Fruit fly (Drosophila melanogaster): ENCODE data around the gene MICU1.

The MICU1 gene

dm6 chr2L:7188530-7188996 lies 6.5 kb downstream of the MICU1 start (continued):
- peak; percentile 98 for TF ChIP-seq B-H2 (GFP tag; optimal IDR thresholded peaks at IDR 0.05)
- TF ChIP-seq z (GFP tag; IDR thresholded peaks at IDR 0.05) = peak; percentile 70; the same call in 2 of the 3 replicates
- peak; percentile 88 for TF ChIP-seq Nf-YB (GFP tag; optimal IDR thresholded peaks at IDR 0.05)
- TF ChIP-seq Ets97D (GFP tag; optimal IDR thresholded peaks at IDR 0.05) = peak; percentile 88
- peak; percentile 99 for TF ChIP-seq Xbp1 (GFP tag; optimal IDR thresholded peaks at IDR 0.05)
- peak; percentile 98 for TF ChIP-seq mam (GFP tag; optimal IDR thresholded peaks at IDR 0.05)
- peak; percentile 94 for TF ChIP-seq Pdp1 (GFP tag; optimal IDR thresholded peaks at IDR 0.05)
- no peak; the same call in 2 of the 3 replicates for TF ChIP-seq knrl (GFP tag; IDR thresholded peaks at IDR 0.05; ENCODE audit: partially characterized antibody)
- peak; percentile 96 for TF ChIP-seq NC2β (GFP tag; optimal IDR thresholded peaks at IDR 0.05)
- peak; percentile 98 for TF ChIP-seq CG32532 (GFP tag; IDR thresholded peaks at IDR 0.05)
- TF ChIP-seq Drgx (GFP tag; IDR thresholded peaks at IDR 0.05) = peak; percentile 100
- TF ChIP-seq CG11247 (GFP tag; IDR thresholded peaks at IDR 0.05) = peak; percentile 97
- TF ChIP-seq esg (GFP tag; conservative IDR thresholded peaks at IDR 0.05) = peak; percentile 98
- peak; percentile 96 for TF ChIP-seq Fer2 (tag; optimal IDR thresholded peaks at IDR 0.05)
- peak; percentile 91 for TF ChIP-seq CG8359 (GFP tag; optimal IDR thresholded peaks at IDR 0.05; ENCODE audit: borderline replicate concordance)
- TF ChIP-seq CG16813 (GFP tag; IDR thresholded peaks at IDR 0.05; ENCODE audit: partially characterized antibody) = no peak
- TF ChIP-seq Scr (GFP tag; IDR thresholded peaks at IDR 0.05; ENCODE audit: partially characterized antibody) = no peak; the same call in 1 of the 2 replicates
- peak; percentile 97 for TF ChIP-seq grau (tag; optimal IDR thresholded peaks at IDR 0.05)
- no peak for TF ChIP-seq br (optimal IDR thresholded peaks at IDR 0.05)
- no peak for TF ChIP-seq Hr39 (optimal IDR thresholded peaks at IDR 0.05)
- peak; percentile 94 for TF ChIP-seq sd (tag; optimal IDR thresholded peaks at IDR 0.05)
- peak; percentile 97 for TF ChIP-seq CG5953 (GFP tag; IDR thresholded peaks at IDR 0.05)
- peak; percentile 95 for TF ChIP-seq Side (GFP tag; optimal IDR thresholded peaks at IDR 0.05)
- TF ChIP-seq sisA (GFP tag; IDR thresholded peaks at IDR 0.05) = peak; percentile 98
- TF ChIP-seq odd (GFP tag; optimal IDR thresholded peaks at IDR 0.05) = peak; percentile 97
- TF ChIP-seq sqz (GFP tag; optimal IDR thresholded peaks at IDR 0.05) = peak; percentile 95
- peak; percentile 96 for TF ChIP-seq CG17568 (GFP tag; optimal IDR thresholded peaks at IDR 0.05)
- TF ChIP-seq Antp (GFP tag; optimal IDR thresholded peaks at IDR 0.05) = peak; percentile 90
- TF ChIP-seq lmd (GFP tag; IDR thresholded peaks at IDR 0.05) = peak; percentile 99
- peak; percentile 87 for TF ChIP-seq pros (GFP tag; optimal IDR thresholded peaks at IDR 0.05)
- peak; percentile 91 for TF ChIP-seq Spps (tag; optimal IDR thresholded peaks at IDR 0.05)
- TF ChIP-seq CG6272 (GFP tag; IDR thresholded peaks at IDR 0.05) = peak; percentile 98
- peak; percentile 95 for TF ChIP-seq GATAe (GFP tag; conservative IDR thresholded peaks at IDR 0.05)
- TF ChIP-seq CG18476 (GFP tag; optimal IDR thresholded peaks at IDR 0.05) = peak; percentile 96
- TF ChIP-seq pita (GFP tag; optimal IDR thresholded peaks at IDR 0.05) = no peak
- peak; percentile 96 for TF ChIP-seq Ada2b (GFP tag; IDR thresholded peaks at IDR 0.05)
- peak; percentile 72 for TF ChIP-seq sima (GFP tag; optimal IDR thresholded peaks at IDR 0.05)
- peak; percentile 42; the same call in 1 of the 2 replicates for TF ChIP-seq Dref (GFP tag; IDR thresholded peaks at IDR 0.05)
- TF ChIP-seq CkIIα-i1 (GFP tag; IDR thresholded peaks at IDR 0.05) = peak; percentile 74
- TF ChIP-seq Hmr (GFP tag; optimal IDR thresholded peaks at IDR 0.05) = peak; percentile 99
- peak; percentile 96 for TF ChIP-seq CG30431 (GFP tag; optimal IDR thresholded peaks at IDR 0.05)
- TF ChIP-seq HLH3B (GFP tag; IDR thresholded peaks at IDR 0.05) = peak; percentile 99
- peak; percentile 78 for TF ChIP-seq Hmx (GFP tag; optimal IDR thresholded peaks at IDR 0.05)
- peak; percentile 94 for TF ChIP-seq CG8089 (GFP tag; optimal IDR thresholded peaks at IDR 0.05)
- peak; percentile 93 for TF ChIP-seq CG16779 (GFP tag; IDR thresholded peaks at IDR 0.05)
- TF ChIP-seq crc (GFP tag; optimal IDR thresholded peaks at IDR 0.05) = peak; percentile 89
- TF ChIP-seq Adf1 (GFP tag; IDR thresholded peaks at IDR 0.05) = peak; percentile 100
- peak; percentile 22 for TF ChIP-seq pzg (GFP tag; optimal IDR thresholded peaks at IDR 0.05)
- peak; percentile 94 for TF ChIP-seq NK7.1 (GFP tag; optimal IDR thresholded peaks at IDR 0.05)
- peak; percentile 97 for TF ChIP-seq Asciz (GFP tag; optimal IDR thresholded peaks at IDR 0.05)
- TF ChIP-seq CG17612 (GFP tag; IDR thresholded peaks at IDR 0.05) = peak; percentile 93
